Fruit fly (Drosophila melanogaster): Measurements from ENCODE around the gene CG14689.

Gene CG14689

dm6 chr3R:10680825-10681681 lies 30.0 kb downstream of the CG14689 start, which contains the start of gene Phyhd1 (continued):
- TF ChIP-seq CG15269 (tag; optimal IDR thresholded peaks at IDR 0.05) (peak; percentile 94), maf-S (GFP tag; optimal IDR thresholded peaks at IDR 0.05) (peak; percentile 96), shn (GFP tag; optimal IDR thresholded peaks at IDR 0.05) (peak; percentile 93), CG14014 (GFP tag; IDR thresholded peaks at IDR 0.05) (peak; percentile 92), CG42726 (GFP tag; IDR thresholded peaks at IDR 0.05; ENCODE audit: partially characterized antibody) (no peak), stc (GFP tag; IDR thresholded peaks at IDR 0.05) (peak; percentile 94), CG10209 (GFP tag; optimal IDR thresholded peaks at IDR 0.05) (peak; percentile 95), ind (GFP tag; optimal IDR thresholded peaks at IDR 0.05) (peak; percentile 95), CG17359 (tag; optimal IDR thresholded peaks at IDR 0.05) (peak; percentile 95), CG10267 (tag; optimal IDR thresholded peaks at IDR 0.05) (peak; percentile 87), Meics (GFP tag; optimal IDR thresholded peaks at IDR 0.05) (peak; percentile 96), CG4328 (GFP tag; optimal IDR thresholded peaks at IDR 0.05) (peak; percentile 37), cad (GFP tag; optimal IDR thresholded peaks at IDR 0.05) (no peak), Ets65A (GFP tag) (peak; percentile 98), Bgb (GFP tag; IDR thresholded peaks at IDR 0.05; ENCODE audit: partially characterized antibody) (no peak), BEAF-32 (GFP tag; optimal IDR thresholded peaks at IDR 0.05) (no peak), cas (GFP tag; IDR thresholded peaks at IDR 0.05) (peak; percentile 79), pnt (GFP tag; optimal IDR thresholded peaks at IDR 0.05) (peak; percentile 96), Hmr (GFP tag; optimal IDR thresholded peaks at IDR 0.05) (peak; percentile 97), Aef1 (GFP tag; IDR thresholded peaks at IDR 0.05) (peak; percentile 95), CG15479 (GFP tag; optimal IDR thresholded peaks at IDR 0.05) (no peak), CG3065 (GFP tag; optimal IDR thresholded peaks at IDR 0.05) (peak; percentile 73), fru (optimal IDR thresholded peaks at IDR 0.05) (no peak), Stat92E (GFP tag; optimal IDR thresholded peaks at IDR 0.05) (peak in 1 of 3 experiments; percentile 82), CG6689 (GFP tag; IDR thresholded peaks at IDR 0.05) (peak; percentile 94), CG4707 (GFP tag; optimal IDR thresholded peaks at IDR 0.05) (peak; percentile 78), Hr3 (GFP tag; optimal IDR thresholded peaks at IDR 0.05) (peak; percentile 94), Lpt (GFP tag; optimal IDR thresholded peaks at IDR 0.05) (no peak), H2.0 (GFP tag; IDR thresholded peaks at IDR 0.05) (peak; percentile 94), CTCF (GFP tag; optimal IDR thresholded peaks at IDR 0.05) (peak; percentile 52), Ada2b (GFP tag; IDR thresholded peaks at IDR 0.05) (peak; percentile 97), CG8944 (GFP tag; optimal IDR thresholded peaks at IDR 0.05) (peak; percentile 94), CG9727 (GFP tag; optimal IDR thresholded peaks at IDR 0.05) (peak; percentile 94), CG10321 (GFP tag; IDR thresholded peaks at IDR 0.05) (peak; percentile 77), CG1603 (tag; optimal IDR thresholded peaks at IDR 0.05) (peak; percentile 97), CG12155 (GFP tag; optimal IDR thresholded peaks at IDR 0.05) (peak; percentile 94), rib (GFP tag; IDR thresholded peaks at IDR 0.05) (peak; percentile 84), jigr1 (GFP tag; IDR thresholded peaks at IDR 0.05) (peak; percentile 83; the same call in 2 of the 3 replicates), Sry-δ (GFP tag; optimal IDR thresholded peaks at IDR 0.05) (peak; percentile 71), Drgx (GFP tag; IDR thresholded peaks at IDR 0.05) (peak; percentile 86), CG17802 (tag; optimal IDR thresholded peaks at IDR 0.05) (peak; percentile 85), CG8478 (optimal IDR thresholded peaks at IDR 0.05) (no peak), disco-r (GFP tag; optimal IDR thresholded peaks at IDR 0.05) (peak; percentile 93), CG3995 (GFP tag; optimal IDR thresholded peaks at IDR 0.05) (peak; percentile 67), chinmo (GFP tag; IDR thresholded peaks at IDR 0.05; ENCODE audit: partially characterized antibody) (0 out of 4 replicates have a peak, but pooled peaks have one; percentile 49), CG8089 (GFP tag; optimal IDR thresholded peaks at IDR 0.05) (peak; percentile 94), Dip3 (GFP tag; optimal IDR thresholded peaks at IDR 0.05) (peak; percentile 95), CG13624 (GFP tag; optimal IDR thresholded peaks at IDR 0.05) (peak; percentile 96), Dp (GFP tag; optimal IDR thresholded peaks at IDR 0.05) (no peak)

Measured in whole organism, embryonic.